Worm (Caenorhabditis elegans) whole organism, L4 larva: Measurements from ENCODE around the gene pie-1.

Source experiments
- daf-19 ChIP-seq: fragments of 200-800 bp; sonication (Bioruptor generic); conservative IDR thresholded peaks from 2 replicates; pipeline ENCODE4 v1.3.6; 2022; ENCODE audit warnings: missing genetic modification characterization, missing compliant biosample characterization

The pie-1 gene

ce11 chrIII:12472497-12472896, 45.8 kb downstream of the pie-1 start, which contains the start of gene cccp-1 (continued):
- TF ChIP-seq daf-19 (GFP tag; lab: Robert Waterston, UW) = no peak
